Fruit fly (Drosophila melanogaster) whole organism, adult: ENCODE measurements around the gene mRpL51.

Experiments used
- CG12768 ChIP-seq: fragments of 200-800 bp; sonication (Bioruptor generic); optimal IDR thresholded peaks from 2 replicates; lab custom pipeline; 2017; ENCODE audit warnings: missing biosample characterization, missing genetic modification characterization, mild to moderate bottlenecking, moderate library complexity, missing genetic modification reagents
- CG33017 ChIP-seq: fragments of 200-800 bp; sonication (Bioruptor generic); optimal IDR thresholded peaks from 2 replicates; lab custom pipeline; 2018; ENCODE audit warnings: missing biosample characterization, mild to moderate bottlenecking, missing genetic modification characterization, moderate library complexity
- Clk ChIP-seq: fragments of 200-800 bp; sonication (Bioruptor generic); optimal IDR thresholded peaks from 2 replicates; lab custom pipeline; 2017; ENCODE audit warnings: missing biosample characterization, missing genetic modification characterization
- Crg-1 ChIP-seq: fragments of 200-800 bp; sonication (Bioruptor generic); optimal IDR thresholded peaks from 2 replicates; lab custom pipeline; 2016; ENCODE audit warnings: missing biosample characterization, missing genetic modification characterization
- Mnt ChIP-seq: fragments of 200-800 bp; sonication (Bioruptor generic); optimal IDR thresholded peaks from 2 replicates; lab custom pipeline; 2016; ENCODE audit warnings: missing biosample characterization, mild to moderate bottlenecking, missing genetic modification characterization
- ovo ChIP-seq: fragments of 200-800 bp; sonication (Bioruptor generic); optimal IDR thresholded peaks from 2 replicates; lab custom pipeline; 2016; ENCODE audit warnings: missing biosample characterization, missing genetic modification characterization

dm6 chr2L:8485562-8485961, 31.6 kb downstream of the mRpL51 start:
- TF ChIP-seq CG12768 = no peak
- TF ChIP-seq ovo = no peak
- TF ChIP-seq Clk = no peak
- no peak for TF ChIP-seq Mnt (GFP tag; lab: Kevin White, UChicago)
- TF ChIP-seq CG33017 (tag; lab: Kevin White, UChicago) = no peak
- TF ChIP-seq Crg-1 (GFP tag; lab: Kevin White, UChicago) = no peak
